Fruit fly (Drosophila melanogaster) whole organism, embryonic: Measurements from ENCODE around the gene Hayan.

Experiments
- Blimp-1 ChIP-seq: fragments of 200-800 bp; sonication (Bioruptor generic); optimal IDR thresholded peaks from 3 replicates; lab custom pipeline; 2018; ENCODE audit warnings: missing biosample characterization, missing genetic modification characterization, mild to moderate bottlenecking, moderate library complexity, missing genetic modification reagents
- CG10147 ChIP-seq: fragments of 200-800 bp; sonication (Bioruptor generic); optimal IDR thresholded peaks from 2 replicates; lab custom pipeline; 2019; ENCODE audit warnings: missing biosample characterization, mild to moderate bottlenecking, missing genetic modification characterization, moderate library complexity
- CG10959 ChIP-seq: fragments of 200-800 bp; sonication (Bioruptor generic); IDR thresholded peaks from 2 replicates; pipeline ENCODE4 v1.3.6; 2022; ENCODE audit warnings: missing biosample characterization, missing genetic modification characterization
- CG11247 ChIP-seq: fragments of 200-800 bp; sonication (Bioruptor generic); IDR thresholded peaks from 2 replicates; pipeline ENCODE4 v1.3.6; 2022; ENCODE audit warnings: missing biosample characterization, missing genetic modification characterization
- CG11504 ChIP-seq: fragments of 200-800 bp; sonication (Bioruptor generic); optimal IDR thresholded peaks from 3 replicates; lab custom pipeline; 2019; ENCODE audit warnings: missing biosample characterization, mild to moderate bottlenecking, missing genetic modification characterization, moderate library complexity
- CG11723 ChIP-seq: fragments of 200-800 bp; sonication (Bioruptor generic); optimal IDR thresholded peaks from 2 replicates; lab custom pipeline; 2017; ENCODE audit warnings: missing biosample characterization, mild to moderate bottlenecking, missing genetic modification characterization
- CG13296 ChIP-seq: fragments of 200-800 bp; sonication (Bioruptor generic); optimal IDR thresholded peaks from 3 replicates; lab custom pipeline; 2018; ENCODE audit warnings: missing biosample characterization, mild to moderate bottlenecking, missing genetic modification characterization
- CG13775 ChIP-seq: fragments of 200-800 bp; sonication (Bioruptor generic); optimal IDR thresholded peaks from 3 replicates; lab custom pipeline; 2017; ENCODE audit warnings: missing biosample characterization, mild to moderate bottlenecking, missing genetic modification characterization
- CG15479 ChIP-seq: fragments of 200-800 bp; sonication (Bioruptor generic); optimal IDR thresholded peaks from 3 replicates; lab custom pipeline; 2019; ENCODE audit warnings: missing biosample characterization, mild to moderate bottlenecking, missing genetic modification characterization, moderate library complexity
- CG16863 ChIP-seq: fragments of 200-800 bp; sonication (Bioruptor generic); optimal IDR thresholded peaks from 3 replicates; lab custom pipeline; 2016; ENCODE audit warnings: missing biosample characterization, missing genetic modification characterization
- CG2120 ChIP-seq: fragments of 200-800 bp; sonication (Bioruptor generic); optimal IDR thresholded peaks from 3 replicates; lab custom pipeline; 2016; ENCODE audit warnings: missing biosample characterization, missing genetic modification characterization
- CG2202 ChIP-seq: fragments of 200-800 bp; sonication (Bioruptor generic); optimal IDR thresholded peaks from 2 replicates; lab custom pipeline; 2018; ENCODE audit warnings: missing biosample characterization, mild to moderate bottlenecking, missing genetic modification characterization
- CG31224 ChIP-seq: fragments of 200-800 bp; sonication (Bioruptor generic); IDR thresholded peaks from 2 replicates; pipeline ENCODE4 v1.3.6; 2022; ENCODE audit warnings: missing biosample characterization, missing genetic modification characterization
- CG31365 ChIP-seq: fragments of 200-800 bp; sonication (Bioruptor generic); optimal IDR thresholded peaks from 2 replicates; lab custom pipeline; 2018; ENCODE audit warnings: missing biosample characterization, mild to moderate bottlenecking, missing genetic modification characterization
- CG3163 ChIP-seq: fragments of 200-800 bp; sonication (Bioruptor generic); optimal IDR thresholded peaks from 3 replicates; lab custom pipeline; 2016; ENCODE audit warnings: missing biosample characterization, missing genetic modification characterization
- CG32532 ChIP-seq: fragments of 200-800 bp; sonication (Bioruptor generic); IDR thresholded peaks from 2 replicates; pipeline ENCODE4 v1.3.6; 2022; ENCODE audit warnings: missing biosample characterization, missing genetic modification characterization
- CG32767 ChIP-seq: fragments of 200-800 bp; sonication (Bioruptor generic); IDR thresholded peaks from 2 replicates; pipeline ENCODE4 v1.3.6; 2022; ENCODE audit warnings: missing biosample characterization, missing genetic modification characterization
- CG3838 ChIP-seq: fragments of 200-800 bp; sonication (Bioruptor generic); optimal IDR thresholded peaks from 3 replicates; lab custom pipeline; 2016; ENCODE audit warnings: missing biosample characterization, missing genetic modification characterization
- CG43689 ChIP-seq: fragments of 200-800 bp; sonication (Bioruptor generic); IDR thresholded peaks from 2 replicates; pipeline ENCODE4 v1.3.6; 2022; ENCODE audit warnings: missing biosample characterization, missing genetic modification characterization
- CG6791 ChIP-seq: fragments of 200-800 bp; sonication (Bioruptor generic); IDR thresholded peaks from 3 replicates; pipeline ENCODE4 v1.3.6; 2022; ENCODE audit warnings: missing biosample characterization, missing genetic modification characterization; ENCODE audit not compliant: partially characterized antibody
- CG7271 ChIP-seq: fragments of 200-800 bp; sonication (Bioruptor generic); optimal IDR thresholded peaks from 2 replicates; lab custom pipeline; 2018; ENCODE audit warnings: missing biosample characterization, mild to moderate bottlenecking, missing genetic modification characterization, moderate library complexity
- Dad ChIP-seq: fragments of 200-800 bp; sonication (Bioruptor generic); optimal IDR thresholded peaks from 3 replicates; lab custom pipeline; 2016; ENCODE audit warnings: missing biosample characterization, missing genetic modification characterization
- Dll ChIP-seq: fragments of 200-800 bp; sonication (Bioruptor generic); IDR thresholded peaks from 4 replicates; pipeline ENCODE4 v1.3.6; 2022; ENCODE audit warnings: missing biosample characterization, missing genetic modification characterization; ENCODE audit not compliant: partially characterized antibody
- Ets65A ChIP-seq: fragments of 200-800 bp; sonication (Bioruptor generic); peaks from one replicate; lab custom pipeline; 2016; ENCODE audit warnings: missing biosample characterization, missing genetic modification characterization
- H15 ChIP-seq: fragments of 200-800 bp; sonication (Bioruptor generic); IDR thresholded peaks from 3 replicates; pipeline ENCODE4 v1.3.6; 2022; ENCODE audit warnings: missing biosample characterization, missing genetic modification characterization
- Hr39 ChIP-seq: fragments of >200 bp; optimal IDR thresholded peaks from 2 replicates; lab custom pipeline; 2017
- MBD-R2 ChIP-seq: fragments of 200-800 bp; sonication (Bioruptor generic); IDR thresholded peaks from 2 replicates; pipeline ENCODE4 v1.3.6; 2022; ENCODE audit warnings: missing biosample characterization, missing genetic modification characterization
- Max ChIP-seq: fragments of 200-800 bp; sonication (Bioruptor generic); optimal IDR thresholded peaks from 2 replicates; lab custom pipeline; 2016; ENCODE audit warnings: missing biosample characterization, mild to moderate bottlenecking, missing genetic modification characterization
- Meics ChIP-seq: fragments of 200-800 bp; sonication (Bioruptor generic); optimal IDR thresholded peaks from 2 replicates; lab custom pipeline; 2017; ENCODE audit warnings: missing biosample characterization, mild to moderate bottlenecking, missing genetic modification characterization
- NC2β ChIP-seq: fragments of 200-800 bp; sonication (Bioruptor generic); optimal IDR thresholded peaks from 2 replicates; lab custom pipeline; 2016; ENCODE audit warnings: missing biosample characterization, missing genetic modification characterization
- Oaz ChIP-seq: fragments of 200-800 bp; sonication (Bioruptor generic); IDR thresholded peaks from 2 replicates; pipeline ENCODE4 v1.3.6; 2022; ENCODE audit warnings: missing biosample characterization, missing genetic modification characterization
- Rx ChIP-seq: fragments of 200-800 bp; sonication (Bioruptor generic); IDR thresholded peaks from 2 replicates; pipeline ENCODE4 v1.3.6; 2022; ENCODE audit warnings: missing biosample characterization, missing genetic modification characterization
- Ssrp ChIP-seq: fragments of 200-800 bp; sonication (Bioruptor generic); optimal IDR thresholded peaks from 2 replicates; lab custom pipeline; 2018; ENCODE audit warnings: missing biosample characterization, mild to moderate bottlenecking, missing genetic modification characterization, moderate library complexity
- Stat92E ChIP-seq, 3 experiments: fragments of >200 bp in 2 of 3; fragments of 200-800 bp in 1 of 3; sonication (Bioruptor generic) in 1 of 3; optimal IDR thresholded peaks; 2 replicates each; lab custom pipeline; 2017 to 2019; ENCODE audit warnings: missing biosample characterization in 3 of 3, missing genetic modification characterization in 3 of 3, mild to moderate bottlenecking in 1 of 3, moderate library complexity in 1 of 3
- Tbp ChIP-seq: fragments of >200 bp; optimal IDR thresholded peaks from 2 replicates; lab custom pipeline; 2018; ENCODE audit warnings: missing biosample characterization, missing genetic modification characterization
- abd-A ChIP-seq: fragments of 200-800 bp; sonication (Bioruptor generic); optimal IDR thresholded peaks from 3 replicates; lab custom pipeline; 2019; ENCODE audit warnings: missing biosample characterization, mild to moderate bottlenecking, missing genetic modification characterization, moderate library complexity
- bcd ChIP-seq: fragments of 200-800 bp; sonication (Bioruptor generic); optimal IDR thresholded peaks from 2 replicates; lab custom pipeline; 2017; ENCODE audit warnings: missing biosample characterization, mild to moderate bottlenecking, missing genetic modification characterization
- chif ChIP-seq, 2 experiments: fragments of 200-800 bp; sonication (Bioruptor generic); optimal IDR thresholded peaks; 3 replicates each; lab custom pipeline; 2016; ENCODE audit warnings: missing biosample characterization in 2 of 2, missing genetic modification characterization in 2 of 2
- ci ChIP-seq: fragments of 200-800 bp; sonication (Bioruptor generic); IDR thresholded peaks from 3 replicates; pipeline ENCODE4 v1.3.6; 2022; ENCODE audit warnings: missing biosample characterization, missing genetic modification characterization
- dmrt99B ChIP-seq: fragments of 200-800 bp; sonication (Bioruptor generic); optimal IDR thresholded peaks from 2 replicates; lab custom pipeline; 2018; ENCODE audit warnings: missing biosample characterization, mild to moderate bottlenecking, missing genetic modification characterization, moderate library complexity
- dpn ChIP-seq, 2 experiments: fragments of 200-800 bp; sonication (Bioruptor generic); optimal IDR thresholded peaks; 3 replicates each; lab custom pipeline; 2016; ENCODE audit warnings: missing biosample characterization in 2 of 2, missing genetic modification characterization in 2 of 2
- emc ChIP-seq: fragments of 200-800 bp; sonication (Bioruptor generic); optimal IDR thresholded peaks from 2 replicates; lab custom pipeline; 2016; ENCODE audit warnings: missing biosample characterization, missing genetic modification characterization
- eve ChIP-seq, 2 experiments: fragments of >200 bp; optimal IDR thresholded peaks; 2 replicates each; lab custom pipeline; 2017; ENCODE audit warnings: missing biosample characterization in 2 of 2, missing genetic modification characterization in 2 of 2
- gt ChIP-seq: fragments of 200-800 bp; sonication (Bioruptor generic); IDR thresholded peaks from 2 replicates; pipeline ENCODE4 v1.3.6; 2022; ENCODE audit warnings: missing biosample characterization, missing genetic modification characterization
- lab ChIP-seq: fragments of 200-800 bp; sonication (Bioruptor generic); optimal IDR thresholded peaks from 3 replicates; lab custom pipeline; 2017; ENCODE audit warnings: missing biosample characterization, missing genetic modification characterization, mild to moderate bottlenecking, moderate library complexity, missing genetic modification reagents
- phol ChIP-seq: fragments of 200-800 bp; sonication (Bioruptor generic); optimal IDR thresholded peaks from 3 replicates; lab custom pipeline; 2018; ENCODE audit warnings: missing biosample characterization, mild to moderate bottlenecking, missing genetic modification characterization, moderate library complexity
- salm ChIP-seq: fragments of 200-800 bp; sonication (Bioruptor generic); optimal IDR thresholded peaks from 2 replicates; lab custom pipeline; 2018; ENCODE audit warnings: missing biosample characterization, mild to moderate bottlenecking, missing genetic modification characterization
- sens-2 ChIP-seq: fragments of 200-800 bp; sonication (Bioruptor generic); IDR thresholded peaks from 2 replicates; pipeline ENCODE4 v1.3.6; 2022; ENCODE audit warnings: missing biosample characterization, missing genetic modification characterization
- shn ChIP-seq: fragments of 200-800 bp; sonication (Bioruptor generic); optimal IDR thresholded peaks from 3 replicates; lab custom pipeline; 2016; ENCODE audit warnings: missing biosample characterization, missing genetic modification characterization
- ssp ChIP-seq: fragments of 200-800 bp; sonication (Bioruptor generic); IDR thresholded peaks from 2 replicates; pipeline ENCODE4 v1.3.6; 2022; ENCODE audit warnings: missing biosample characterization, missing genetic modification characterization
- vnd ChIP-seq: fragments of 200-800 bp; sonication (Bioruptor generic); IDR thresholded peaks from 3 replicates; pipeline ENCODE4 v1.3.6; 2022; ENCODE audit warnings: missing biosample characterization, missing genetic modification characterization; ENCODE audit not compliant: partially characterized antibody
- vvl ChIP-seq: fragments of 200-800 bp; sonication (Bioruptor generic); IDR thresholded peaks from 2 replicates; pipeline ENCODE4 v1.3.6; 2022; ENCODE audit warnings: missing biosample characterization, missing genetic modification characterization

The Hayan gene

dm6 chrX:18533308-18533707, 49.7 kb upstream of the Hayan start (continued):
- no peak for TF ChIP-seq CG3163 (GFP tag; lab: Kevin White, UChicago)
- TF ChIP-seq CG32767 (GFP tag; lab: Robert Waterston, UW), result no peak
- TF ChIP-seq CG2202, result no peak
- TF ChIP-seq CG32532 (GFP tag; lab: Robert Waterston, UW), result no peak
- peak; percentile 65 for TF ChIP-seq Ssrp (tag; lab: Kevin White, UChicago)
- no peak for TF ChIP-seq sens-2 (GFP tag; lab: Robert Waterston, UW)
- no peak for TF ChIP-seq CG43689 (GFP tag; lab: Robert Waterston, UW)
- no peak for TF ChIP-seq CG13775 (GFP tag; lab: Kevin White, UChicago)
- no peak for TF ChIP-seq vnd (GFP tag; lab: Robert Waterston, UW)
- peak; percentile 3 for TF ChIP-seq Dad (GFP tag; lab: Kevin White, UChicago)
- no peak for TF ChIP-seq H15 (GFP tag; lab: Robert Waterston, UW)
- TF ChIP-seq CG7271 (tag; lab: Kevin White, UChicago), result no peak
- no peak for TF ChIP-seq dpn (GFP tag; optimal IDR thresholded peaks at IDR 0.05; lab: Kevin White, UChicago)
- TF ChIP-seq CG31224 (GFP tag; lab: Robert Waterston, UW), result no peak
- TF ChIP-seq Blimp-1 (GFP tag; lab: Kevin White, UChicago), result peak; percentile 31
- no peak for TF ChIP-seq NC2β (GFP tag; lab: Kevin White, UChicago)
- TF ChIP-seq Tbp (GFP tag; lab: Kevin White, UChicago), result no peak
- TF ChIP-seq Stat92E (GFP tag; optimal IDR thresholded peaks at IDR 0.05; lab: Kevin White, UChicago), result no peak
- no peak for TF ChIP-seq Dll (GFP tag; lab: Robert Waterston, UW)
- no peak for TF ChIP-seq CG15479 (GFP tag; lab: Kevin White, UChicago)
- no peak for TF ChIP-seq CG31365 (tag; lab: Kevin White, UChicago)
- TF ChIP-seq CG16863, result no peak
- TF ChIP-seq CG6791 (GFP tag; lab: Robert Waterston, UW), result no peak
- no peak for TF ChIP-seq ssp (GFP tag; lab: Robert Waterston, UW)
- TF ChIP-seq gt (GFP tag; lab: Robert Waterston, UW), result no peak
- no peak for TF ChIP-seq Oaz
- no peak for TF ChIP-seq salm
- TF ChIP-seq CG10959 (GFP tag; lab: Robert Waterston, UW), result no peak
- no peak for TF ChIP-seq Meics (GFP tag; lab: Kevin White, UChicago)
- no peak for TF ChIP-seq abd-A (tag; lab: Kevin White, UChicago)
- TF ChIP-seq chif (GFP tag; optimal IDR thresholded peaks at IDR 0.05; lab: Kevin White, UChicago), result no peak
- TF ChIP-seq Max (GFP tag; lab: Kevin White, UChicago), result no peak
- TF ChIP-seq CG2120 (GFP tag; lab: Kevin White, UChicago), result peak; percentile 1
- peak; percentile 59 for TF ChIP-seq CG11504 (tag; lab: Kevin White, UChicago)
- no peak for TF ChIP-seq shn
- TF ChIP-seq CG11723, result no peak
- no peak for TF ChIP-seq CG10147 (GFP tag; lab: Kevin White, UChicago)
- no peak for TF ChIP-seq Rx (GFP tag; lab: Robert Waterston, UW)
- peak; percentile 46 for TF ChIP-seq phol
- TF ChIP-seq lab, result no peak
- no peak for TF ChIP-seq CG11247
- TF ChIP-seq dmrt99B, result peak; percentile 56
- no peak for TF ChIP-seq CG3838 (GFP tag; lab: Kevin White, UChicago)
- no peak for TF ChIP-seq emc
- no peak for TF ChIP-seq bcd
- TF ChIP-seq Hr39, result no peak
- no peak for TF ChIP-seq MBD-R2
- no peak for TF ChIP-seq CG13296 (GFP tag; lab: Kevin White, UChicago)
- TF ChIP-seq ci (GFP tag; lab: Robert Waterston, UW), result peak; percentile 43; the same call in 2 of the 3 replicates
- TF ChIP-seq Ets65A (GFP tag; lab: Kevin White, UChicago), result peak; percentile 93
- TF ChIP-seq eve (GFP tag; optimal IDR thresholded peaks at IDR 0.05; lab: Kevin White, UChicago), result no peak
- 0 out of 2 replicates have a peak, but pooled peaks have one; percentile 27 for TF ChIP-seq vvl (GFP tag; lab: Robert Waterston, UW)
